Fruit fly (Drosophila melanogaster) whole organism, embryonic: ENCODE results near the gene bab2.
A peak's percentile ranks its signal among the peaks of the same experiment; 100 is the strongest.

Experiments
- ATbp ChIP-seq: fragments of 200-800 bp; sonication (Bioruptor generic); optimal IDR thresholded peaks from 2 replicates; lab custom pipeline; 2017; ENCODE audit warnings: missing biosample characterization, mild to moderate bottlenecking, missing genetic modification characterization, missing genetic modification reagents
- Asciz ChIP-seq: fragments of 200-800 bp; sonication (Bioruptor generic); optimal IDR thresholded peaks from 2 replicates; lab custom pipeline; 2017; ENCODE audit warnings: missing biosample characterization, mild to moderate bottlenecking, missing genetic modification characterization, missing genetic modification reagents
- B-H1 ChIP-seq: fragments of 200-800 bp; sonication (Bioruptor generic); IDR thresholded peaks from 3 replicates; pipeline ENCODE4 v1.3.6; 2022; ENCODE audit warnings: missing biosample characterization, missing genetic modification characterization
- CG10147 ChIP-seq: fragments of 200-800 bp; sonication (Bioruptor generic); optimal IDR thresholded peaks from 2 replicates; lab custom pipeline; 2019; ENCODE audit warnings: missing biosample characterization, mild to moderate bottlenecking, missing genetic modification characterization, moderate library complexity
- CG10654 ChIP-seq: fragments of 200-800 bp; sonication (Bioruptor generic); optimal IDR thresholded peaks from 2 replicates; lab custom pipeline; 2016; ENCODE audit warnings: missing biosample characterization, missing genetic modification characterization
- CG11247 ChIP-seq: fragments of 200-800 bp; sonication (Bioruptor generic); IDR thresholded peaks from 2 replicates; pipeline ENCODE4 v1.3.6; 2022; ENCODE audit warnings: missing biosample characterization, missing genetic modification characterization
- CG13287 ChIP-seq: fragments of 200-800 bp; sonication (Bioruptor generic); IDR thresholded peaks from 2 replicates; pipeline ENCODE4 v1.3.6; 2022; ENCODE audit warnings: missing biosample characterization, missing genetic modification characterization; ENCODE audit not compliant: partially characterized antibody
- CG14014 ChIP-seq: fragments of 200-800 bp; sonication (Bioruptor generic); IDR thresholded peaks from 2 replicates; pipeline ENCODE4 v1.3.6; 2022; ENCODE audit warnings: missing biosample characterization, missing genetic modification characterization
- CG14050 ChIP-seq: fragments of 200-800 bp; sonication (Bioruptor generic); IDR thresholded peaks from 3 replicates; pipeline ENCODE4 v1.3.6; 2022; ENCODE audit warnings: missing biosample characterization, missing genetic modification characterization
- CG15601 ChIP-seq: fragments of 200-800 bp; sonication (Bioruptor generic); optimal IDR thresholded peaks from 3 replicates; lab custom pipeline; 2019; ENCODE audit warnings: missing biosample characterization, mild to moderate bottlenecking, missing genetic modification characterization, moderate library complexity
- CG18599 ChIP-seq: fragments of 200-800 bp; sonication (Bioruptor generic); optimal IDR thresholded peaks from 3 replicates; lab custom pipeline; 2017; ENCODE audit warnings: missing biosample characterization, missing genetic modification characterization, mild to moderate bottlenecking, moderate library complexity, missing genetic modification reagents
- CG18619 ChIP-seq: fragments of 200-800 bp; sonication (Bioruptor generic); optimal IDR thresholded peaks from 3 replicates; lab custom pipeline; 2017; ENCODE audit warnings: missing biosample characterization, mild to moderate bottlenecking, missing genetic modification characterization
- CG3847 ChIP-seq: fragments of 200-800 bp; sonication (Bioruptor generic); IDR thresholded peaks from 2 replicates; pipeline ENCODE4 v1.3.6; 2022; ENCODE audit warnings: missing biosample characterization, missing genetic modification characterization
- CG4282 ChIP-seq: fragments of 200-800 bp; sonication (Bioruptor generic); optimal IDR thresholded peaks from 2 replicates; lab custom pipeline; 2016; ENCODE audit warnings: missing biosample characterization, missing genetic modification characterization
- CG4424 ChIP-seq: fragments of 200-800 bp; sonication (Bioruptor generic); optimal IDR thresholded peaks from 3 replicates; lab custom pipeline; 2016; ENCODE audit warnings: missing biosample characterization, missing genetic modification characterization
- CG4730 ChIP-seq: fragments of 200-800 bp; sonication (Bioruptor generic); IDR thresholded peaks from 2 replicates; pipeline ENCODE4 v1.3.6; 2022; ENCODE audit warnings: missing biosample characterization, missing genetic modification characterization
- CG4854 ChIP-seq: fragments of 200-800 bp; sonication (Bioruptor generic); optimal IDR thresholded peaks from 2 replicates; lab custom pipeline; 2016; ENCODE audit warnings: missing biosample characterization, missing genetic modification characterization, inconsistent platforms
- CG5953 ChIP-seq: fragments of 200-800 bp; sonication (Bioruptor generic); IDR thresholded peaks from 2 replicates; pipeline ENCODE4 v1.3.6; 2022; ENCODE audit warnings: missing biosample characterization, missing genetic modification characterization
- CG6254 ChIP-seq: fragments of 200-800 bp; sonication (Bioruptor generic); optimal IDR thresholded peaks from 3 replicates; lab custom pipeline; 2017; ENCODE audit warnings: mild to moderate bottlenecking, missing biosample characterization, missing genetic modification reagents, missing genetic modification characterization
- CG6272 ChIP-seq: fragments of 200-800 bp; sonication (Bioruptor generic); IDR thresholded peaks from 2 replicates; pipeline ENCODE4 v1.3.6; 2022; ENCODE audit warnings: missing biosample characterization, missing genetic modification characterization
- CG8924 ChIP-seq: fragments of 200-800 bp; optimal IDR thresholded peaks from 3 replicates; lab custom pipeline; 2019; ENCODE audit warnings: missing biosample characterization, mild to moderate bottlenecking, missing genetic modification characterization, moderate library complexity
- CkIIα-i1 ChIP-seq: fragments of 200-800 bp; sonication (Bioruptor generic); IDR thresholded peaks from 2 replicates; pipeline ENCODE4 v1.3.6; 2022; ENCODE audit warnings: missing biosample characterization, missing genetic modification characterization
- Dbx ChIP-seq: fragments of 200-800 bp; sonication (Bioruptor generic); IDR thresholded peaks from 3 replicates; pipeline ENCODE4 v1.3.6; 2022; ENCODE audit warnings: missing biosample characterization, missing genetic modification characterization
- Dfd ChIP-seq, 2 experiments: fragments of >200 bp; optimal IDR thresholded peaks; 2 replicates each; lab custom pipeline; 2017; ENCODE audit warnings: missing biosample characterization in 2 of 2, missing genetic modification characterization in 2 of 2
- Dll ChIP-seq: fragments of 200-800 bp; sonication (Bioruptor generic); IDR thresholded peaks from 4 replicates; pipeline ENCODE4 v1.3.6; 2022; ENCODE audit warnings: missing biosample characterization, missing genetic modification characterization; ENCODE audit not compliant: partially characterized antibody
- Max ChIP-seq: fragments of 200-800 bp; sonication (Bioruptor generic); optimal IDR thresholded peaks from 2 replicates; lab custom pipeline; 2016; ENCODE audit warnings: missing biosample characterization, mild to moderate bottlenecking, missing genetic modification characterization
- Med ChIP-seq: fragments of 200-800 bp; sonication (Bioruptor generic); peaks from one replicate; lab custom pipeline; 2016; ENCODE audit warnings: missing biosample characterization, missing genetic modification characterization, mild to moderate bottlenecking, inconsistent platforms, moderate library complexity
- Meics ChIP-seq: fragments of 200-800 bp; sonication (Bioruptor generic); optimal IDR thresholded peaks from 2 replicates; lab custom pipeline; 2017; ENCODE audit warnings: missing biosample characterization, mild to moderate bottlenecking, missing genetic modification characterization
- NK7.1 ChIP-seq: fragments of 200-800 bp; sonication (Bioruptor generic); optimal IDR thresholded peaks from 3 replicates; lab custom pipeline; 2016; ENCODE audit warnings: missing biosample characterization, missing genetic modification characterization
- Six4 ChIP-seq: fragments of 200-800 bp; sonication (Bioruptor generic); optimal IDR thresholded peaks from 2 replicates; lab custom pipeline; 2016; ENCODE audit warnings: missing biosample characterization, missing genetic modification characterization
- Trl ChIP-seq, 3 experiments: fragments of >200 bp in 2 of 3; fragments of 200-800 bp in 1 of 3; sonication (Bioruptor generic) in 1 of 3; optimal IDR thresholded peaks; 2 replicates in 1 of 3; 3 replicates in 2 of 3; lab custom pipeline; 2016 to 2017; ENCODE audit warnings: missing biosample characterization in 1 of 3, missing genetic modification characterization in 1 of 3
- bcd ChIP-seq: fragments of 200-800 bp; sonication (Bioruptor generic); optimal IDR thresholded peaks from 2 replicates; lab custom pipeline; 2017; ENCODE audit warnings: missing biosample characterization, mild to moderate bottlenecking, missing genetic modification characterization
- crc ChIP-seq: fragments of 200-800 bp; sonication (Bioruptor generic); optimal IDR thresholded peaks from 2 replicates; lab custom pipeline; 2016; ENCODE audit warnings: missing biosample characterization, missing genetic modification characterization
- crol ChIP-seq: fragments of 200-800 bp; sonication (Bioruptor generic); IDR thresholded peaks from 2 replicates; pipeline ENCODE4 v1.3.6; 2022; ENCODE audit warnings: missing biosample characterization, missing genetic modification characterization
- cwo ChIP-seq: fragments of 200-800 bp; sonication (Bioruptor generic); optimal IDR thresholded peaks from 3 replicates; lab custom pipeline; 2017; ENCODE audit warnings: missing biosample characterization, missing genetic modification characterization, mild to moderate bottlenecking, moderate library complexity, missing genetic modification reagents
- dimm ChIP-seq: fragments of 200-800 bp; sonication (Bioruptor generic); IDR thresholded peaks from 2 replicates; pipeline ENCODE4 v1.3.6; 2022; ENCODE audit warnings: missing biosample characterization, missing genetic modification characterization
- exex ChIP-seq: fragments of 200-800 bp; sonication (Bioruptor generic); optimal IDR thresholded peaks from 4 replicates; lab custom pipeline; 2018; ENCODE audit warnings: missing biosample characterization, mild to moderate bottlenecking, missing genetic modification characterization, moderate library complexity
- ftz-f1 ChIP-seq: fragments of 200-800 bp; sonication (Bioruptor generic); optimal IDR thresholded peaks from 2 replicates; lab custom pipeline; 2016; ENCODE audit warnings: missing biosample characterization, missing genetic modification characterization
- gem ChIP-seq: fragments of 200-800 bp; sonication (Bioruptor generic); optimal IDR thresholded peaks from 2 replicates; lab custom pipeline; 2019; ENCODE audit warnings: missing biosample characterization, mild to moderate bottlenecking, missing genetic modification characterization, moderate library complexity
- grn ChIP-seq: fragments of 200-800 bp; sonication (Bioruptor generic); optimal IDR thresholded peaks from 3 replicates; lab custom pipeline; 2017; ENCODE audit warnings: missing biosample characterization, missing genetic modification characterization
- ham ChIP-seq: fragments of 200-800 bp; sonication (Bioruptor generic); IDR thresholded peaks from 2 replicates; pipeline ENCODE4 v1.3.6; 2022; ENCODE audit warnings: missing biosample characterization, missing genetic modification characterization
- hbn ChIP-seq: fragments of 200-800 bp; sonication (Bioruptor generic); IDR thresholded peaks from 2 replicates; pipeline ENCODE4 v1.3.6; 2022; ENCODE audit warnings: missing biosample characterization, missing genetic modification characterization; ENCODE audit not compliant: partially characterized antibody
- hth ChIP-seq: fragments of >200 bp; optimal IDR thresholded peaks from 2 replicates; lab custom pipeline; 2017; ENCODE audit warnings: inconsistent platforms
- kay ChIP-seq: fragments of 200-800 bp; sonication (Bioruptor generic); optimal IDR thresholded peaks from 2 replicates; lab custom pipeline; 2016; ENCODE audit warnings: missing biosample characterization, missing genetic modification characterization
- kni ChIP-seq: fragments of 200-800 bp; sonication (Bioruptor generic); optimal IDR thresholded peaks from 3 replicates; lab custom pipeline; 2017; ENCODE audit warnings: mild to moderate bottlenecking, missing biosample characterization, missing genetic modification reagents, missing genetic modification characterization
- knrl ChIP-seq: fragments of 200-800 bp; sonication (Bioruptor generic); IDR thresholded peaks from 3 replicates; pipeline ENCODE4 v1.3.6; 2022; ENCODE audit warnings: missing biosample characterization, missing genetic modification characterization; ENCODE audit not compliant: partially characterized antibody
- lmd ChIP-seq: fragments of 200-800 bp; sonication (Bioruptor generic); IDR thresholded peaks from 2 replicates; pipeline ENCODE4 v1.3.6; 2022; ENCODE audit warnings: missing biosample characterization, missing genetic modification characterization
- org-1 ChIP-seq: fragments of 200-800 bp; sonication (Bioruptor generic); optimal IDR thresholded peaks from 2 replicates; lab custom pipeline; 2017; ENCODE audit warnings: missing biosample characterization, missing genetic modification characterization
- otp ChIP-seq: fragments of 200-800 bp; sonication (Bioruptor generic); IDR thresholded peaks from 3 replicates; pipeline ENCODE4, ENCODE4 v1.3.6; 2022; ENCODE audit warnings: missing biosample characterization, missing genetic modification characterization
- sisA ChIP-seq: fragments of 200-800 bp; sonication (Bioruptor generic); IDR thresholded peaks from 2 replicates; pipeline ENCODE4 v1.3.6; 2022; ENCODE audit warnings: missing biosample characterization, missing genetic modification characterization
- unpg ChIP-seq: fragments of 200-800 bp; sonication (Bioruptor generic); optimal IDR thresholded peaks from 3 replicates; lab custom pipeline; 2018; ENCODE audit warnings: missing biosample characterization, mild to moderate bottlenecking, missing genetic modification characterization, moderate library complexity
- zfh2 ChIP-seq: fragments of 200-800 bp; sonication (Bioruptor generic); optimal IDR thresholded peaks from 2 replicates; lab custom pipeline; 2016; ENCODE audit warnings: missing biosample characterization, missing genetic modification characterization

The bab2 gene

dm6 chr3L:1098567-1098981 is 78.5 kb downstream of the bab2 start (continued):
- TF ChIP-seq CG14014 (GFP tag; lab: Robert Waterston, UW): no peak
- no peak for TF ChIP-seq CG18619
- no peak for TF ChIP-seq CG10147
- TF ChIP-seq CG15601 (tag; lab: Kevin White, UChicago): no peak
- no peak for TF ChIP-seq CG4282 (GFP tag; lab: Kevin White, UChicago)
- TF ChIP-seq Max: no peak
- peak; percentile 60; the same call in 1 of the 2 replicates for TF ChIP-seq CG13287 (GFP tag; lab: Robert Waterston, UW)
- no peak for TF ChIP-seq CG6254 (GFP tag; lab: Kevin White, UChicago)
- TF ChIP-seq unpg: no peak
- no peak for TF ChIP-seq CG14050 (GFP tag; lab: Robert Waterston, UW)
- TF ChIP-seq cwo (GFP tag; lab: Kevin White, UChicago): peak; percentile 90
- no peak for TF ChIP-seq Dfd (GFP tag; optimal IDR thresholded peaks at IDR 0.05; lab: Kevin White, UChicago)
- TF ChIP-seq CG11247: no peak
- no peak for TF ChIP-seq Dbx (GFP tag; lab: Robert Waterston, UW)
- no peak for TF ChIP-seq hth (lab: Kevin White, UChicago)
- TF ChIP-seq Trl (optimal IDR thresholded peaks at IDR 0.05; lab: Kevin White, UChicago): peak; percentile 91 to 94
- TF ChIP-seq Trl (GFP tag; optimal IDR thresholded peaks at IDR 0.05; lab: Kevin White, UChicago): no peak
- no peak for TF ChIP-seq sisA (GFP tag; lab: Robert Waterston, UW)
- TF ChIP-seq bcd (GFP tag; lab: Kevin White, UChicago): no peak
- no peak for TF ChIP-seq dimm
- peak; percentile 46; the same call in 1 of the 2 replicates for TF ChIP-seq hbn
- TF ChIP-seq grn: peak; percentile 34
- TF ChIP-seq kay (GFP tag; lab: Kevin White, UChicago): no peak
- no peak for TF ChIP-seq CG3847 (GFP tag; lab: Robert Waterston, UW)
- no peak for TF ChIP-seq org-1
- no peak for TF ChIP-seq CG4854 (GFP tag; lab: Kevin White, UChicago)
- TF ChIP-seq Dll (GFP tag; lab: Robert Waterston, UW): peak; percentile 63; the same call in 1 of the 4 replicates
- TF ChIP-seq Six4 (GFP tag; lab: Kevin White, UChicago): no peak
- no peak for TF ChIP-seq gem
- no peak for TF ChIP-seq CG18599 (GFP tag; lab: Kevin White, UChicago)
- TF ChIP-seq CG8924 (tag; lab: Kevin White, UChicago): no peak
- TF ChIP-seq ftz-f1 (GFP tag; lab: Kevin White, UChicago): no peak
- TF ChIP-seq Med (GFP tag; lab: Kevin White, UChicago): peak; percentile 70
- TF ChIP-seq exex (tag; lab: Kevin White, UChicago): no peak
- TF ChIP-seq otp (GFP tag; lab: Robert Waterston, UW): no peak
- TF ChIP-seq crc (GFP tag; lab: Kevin White, UChicago): no peak
- TF ChIP-seq B-H1 (GFP tag; lab: Robert Waterston, UW): no peak
- no peak for TF ChIP-seq zfh2 (GFP tag; lab: Kevin White, UChicago)
- no peak for TF ChIP-seq NK7.1 (GFP tag; lab: Kevin White, UChicago)
- TF ChIP-seq CkIIα-i1: no peak
- TF ChIP-seq kni: peak; percentile 48
- TF ChIP-seq crol: peak; percentile 82
- no peak for TF ChIP-seq CG5953 (GFP tag; lab: Robert Waterston, UW)
- no peak for TF ChIP-seq CG6272 (GFP tag; lab: Robert Waterston, UW)
- no peak for TF ChIP-seq CG4730 (GFP tag; lab: Robert Waterston, UW)
- no peak for TF ChIP-seq Asciz (GFP tag; lab: Kevin White, UChicago)
- TF ChIP-seq Meics (GFP tag; lab: Kevin White, UChicago): no peak
- no peak for TF ChIP-seq ATbp
- no peak for TF ChIP-seq knrl (GFP tag; lab: Robert Waterston, UW)
- no peak for TF ChIP-seq lmd (GFP tag; lab: Robert Waterston, UW)
- no peak for TF ChIP-seq CG10654 (GFP tag; lab: Kevin White, UChicago)
- no peak for TF ChIP-seq CG4424 (GFP tag; lab: Kevin White, UChicago)
- TF ChIP-seq ham: no peak
